Fruit fly (Drosophila melanogaster) whole organism, embryonic: ENCODE results near the gene RhoGAP18B.

ENCODE experiments used
- CG10979 ChIP-seq: fragments of 200-800 bp; sonication (Bioruptor generic); optimal IDR thresholded peaks from 2 replicates; lab custom pipeline; 2018; ENCODE audit warnings: missing biosample characterization, mild to moderate bottlenecking, missing genetic modification characterization, moderate library complexity
- CG11247 ChIP-seq: fragments of 200-800 bp; sonication (Bioruptor generic); IDR thresholded peaks from 2 replicates; pipeline ENCODE4 v1.3.6; 2022; ENCODE audit warnings: missing biosample characterization, missing genetic modification characterization
- CG12219 ChIP-seq: fragments of 200-800 bp; sonication (Bioruptor generic); optimal IDR thresholded peaks from 3 replicates; lab custom pipeline; 2018; ENCODE audit warnings: missing biosample characterization, mild to moderate bottlenecking, missing genetic modification characterization
- CG12391 ChIP-seq: fragments of 200-800 bp; sonication (Bioruptor generic); optimal IDR thresholded peaks from 3 replicates; lab custom pipeline; 2018; ENCODE audit warnings: missing biosample characterization, mild to moderate bottlenecking, missing genetic modification characterization, moderate library complexity
- CG12659 ChIP-seq: fragments of 200-800 bp; sonication (Bioruptor generic); optimal IDR thresholded peaks from 3 replicates; lab custom pipeline; 2017; ENCODE audit warnings: mild to moderate bottlenecking, missing biosample characterization, missing genetic modification reagents, missing genetic modification characterization
- CG13894 ChIP-seq: fragments of 200-800 bp; sonication (Bioruptor generic); optimal IDR thresholded peaks from 3 replicates; lab custom pipeline; 2018; ENCODE audit warnings: missing biosample characterization, mild to moderate bottlenecking, missing genetic modification characterization, moderate library complexity
- CG1647 ChIP-seq: fragments of 200-800 bp; sonication (Bioruptor generic); optimal IDR thresholded peaks from 3 replicates; lab custom pipeline; 2016; ENCODE audit warnings: missing biosample characterization, missing genetic modification characterization
- CG17328 ChIP-seq: fragments of 200-800 bp; sonication (Bioruptor generic); IDR thresholded peaks from 2 replicates; pipeline ENCODE4 v1.3.6; 2022; ENCODE audit warnings: missing biosample characterization, missing genetic modification characterization
- CG17385 ChIP-seq: fragments of 200-800 bp; sonication (Bioruptor generic); optimal IDR thresholded peaks from 3 replicates; lab custom pipeline; 2018; ENCODE audit warnings: missing biosample characterization, mild to moderate bottlenecking, missing genetic modification characterization
- CG18262 ChIP-seq: fragments of 200-800 bp; optimal IDR thresholded peaks from 3 replicates; lab custom pipeline; 2019; ENCODE audit warnings: missing biosample characterization, mild to moderate bottlenecking, missing genetic modification characterization, moderate library complexity
- CG18476 ChIP-seq: fragments of 200-800 bp; sonication (Bioruptor generic); optimal IDR thresholded peaks from 2 replicates; lab custom pipeline; 2016; ENCODE audit warnings: missing biosample characterization, mild to moderate bottlenecking, missing genetic modification characterization
- CG2129 ChIP-seq: fragments of 200-800 bp; sonication (Bioruptor generic); IDR thresholded peaks from 2 replicates; pipeline ENCODE4 v1.3.6; 2022; ENCODE audit warnings: missing biosample characterization, missing genetic modification characterization; ENCODE audit not compliant: partially characterized antibody
- CG3065 ChIP-seq: fragments of 200-800 bp; sonication (Bioruptor generic); optimal IDR thresholded peaks from 2 replicates; lab custom pipeline; 2016; ENCODE audit warnings: missing biosample characterization, missing genetic modification characterization
- CG3163 ChIP-seq: fragments of 200-800 bp; sonication (Bioruptor generic); optimal IDR thresholded peaks from 3 replicates; lab custom pipeline; 2016; ENCODE audit warnings: missing biosample characterization, missing genetic modification characterization
- CG42726 ChIP-seq: fragments of 200-800 bp; sonication (Bioruptor generic); IDR thresholded peaks from 2 replicates; pipeline ENCODE4 v1.3.6; 2022; ENCODE audit warnings: missing biosample characterization, missing genetic modification characterization; ENCODE audit not compliant: partially characterized antibody
- CG6813 ChIP-seq: fragments of 200-800 bp; sonication (Bioruptor generic); optimal IDR thresholded peaks from 2 replicates; lab custom pipeline; 2017; ENCODE audit warnings: missing biosample characterization, missing genetic modification characterization, mild to moderate bottlenecking, moderate library complexity, missing genetic modification reagents
- CG7372 ChIP-seq: fragments of 200-800 bp; sonication (Bioruptor generic); IDR thresholded peaks from 2 replicates; pipeline ENCODE4 v1.3.6; 2022; ENCODE audit warnings: missing biosample characterization, missing genetic modification characterization
- CG7786 ChIP-seq: fragments of 200-800 bp; sonication (Bioruptor generic); optimal IDR thresholded peaks from 2 replicates; lab custom pipeline; 2016; ENCODE audit warnings: missing biosample characterization, missing genetic modification characterization
- CkIIα-i1 ChIP-seq: fragments of 200-800 bp; sonication (Bioruptor generic); IDR thresholded peaks from 2 replicates; pipeline ENCODE4 v1.3.6; 2022; ENCODE audit warnings: missing biosample characterization, missing genetic modification characterization
- Dad ChIP-seq: fragments of 200-800 bp; sonication (Bioruptor generic); optimal IDR thresholded peaks from 3 replicates; lab custom pipeline; 2016; ENCODE audit warnings: missing biosample characterization, missing genetic modification characterization
- Dbx ChIP-seq: fragments of 200-800 bp; sonication (Bioruptor generic); IDR thresholded peaks from 3 replicates; pipeline ENCODE4 v1.3.6; 2022; ENCODE audit warnings: missing biosample characterization, missing genetic modification characterization
- Dfd ChIP-seq, 2 experiments: fragments of >200 bp; optimal IDR thresholded peaks; 2 replicates each; lab custom pipeline; 2017; ENCODE audit warnings: missing biosample characterization in 2 of 2, missing genetic modification characterization in 2 of 2
- Dp ChIP-seq: fragments of 200-800 bp; sonication (Bioruptor generic); optimal IDR thresholded peaks from 2 replicates; lab custom pipeline; 2018; ENCODE audit warnings: missing biosample characterization, mild to moderate bottlenecking, missing genetic modification characterization, moderate library complexity
- Elba2 ChIP-seq: fragments of 200-800 bp; sonication (Bioruptor generic); optimal IDR thresholded peaks from 3 replicates; lab custom pipeline; 2016; ENCODE audit warnings: missing biosample characterization, missing genetic modification characterization
- Fer2 ChIP-seq: fragments of 200-800 bp; sonication (Bioruptor generic); optimal IDR thresholded peaks from 2 replicates; lab custom pipeline; 2018; ENCODE audit warnings: missing biosample characterization, mild to moderate bottlenecking, missing genetic modification characterization, moderate library complexity
- H15 ChIP-seq: fragments of 200-800 bp; sonication (Bioruptor generic); IDR thresholded peaks from 3 replicates; pipeline ENCODE4 v1.3.6; 2022; ENCODE audit warnings: missing biosample characterization, missing genetic modification characterization
- HLH54F ChIP-seq: fragments of 200-800 bp; sonication (Bioruptor generic); optimal IDR thresholded peaks from 3 replicates; lab custom pipeline; 2016; ENCODE audit warnings: missing biosample characterization, missing genetic modification characterization
- Hmr ChIP-seq: fragments of 200-800 bp; sonication (Bioruptor generic); optimal IDR thresholded peaks from 3 replicates; lab custom pipeline; 2017; ENCODE audit warnings: mild to moderate bottlenecking, missing biosample characterization, missing genetic modification reagents, missing genetic modification characterization
- Hr78 ChIP-seq, 2 experiments: fragments of 200-800 bp in 1 of 2; fragments of >200 bp in 1 of 2; sonication (Bioruptor generic) in 1 of 2; optimal IDR thresholded peaks; 2 replicates each; lab custom pipeline; 2017 to 2019; ENCODE audit warnings: missing biosample characterization in 2 of 2, missing genetic modification characterization in 2 of 2, mild to moderate bottlenecking in 1 of 2, moderate library complexity in 1 of 2
- Sox100B ChIP-seq: fragments of 200-800 bp; sonication (Bioruptor generic); optimal IDR thresholded peaks from 3 replicates; lab custom pipeline; 2018; ENCODE audit warnings: missing biosample characterization, mild to moderate bottlenecking, missing genetic modification characterization
- ash1 ChIP-seq: fragments of 200-800 bp; sonication (Bioruptor generic); optimal IDR thresholded peaks from 2 replicates; lab custom pipeline; 2018; ENCODE audit warnings: missing biosample characterization, mild to moderate bottlenecking, missing genetic modification characterization
- bcd ChIP-seq: fragments of 200-800 bp; sonication (Bioruptor generic); optimal IDR thresholded peaks from 2 replicates; lab custom pipeline; 2017; ENCODE audit warnings: missing biosample characterization, mild to moderate bottlenecking, missing genetic modification characterization
- br ChIP-seq: fragments of >200 bp; optimal IDR thresholded peaks from 2 replicates; lab custom pipeline; 2017
- dpn ChIP-seq, 2 experiments: fragments of 200-800 bp; sonication (Bioruptor generic); optimal IDR thresholded peaks; 3 replicates each; lab custom pipeline; 2016; ENCODE audit warnings: missing biosample characterization in 2 of 2, missing genetic modification characterization in 2 of 2
- en ChIP-seq: fragments of 200-800 bp; sonication (Bioruptor generic); optimal IDR thresholded peaks from 2 replicates; lab custom pipeline; 2016; ENCODE audit warnings: missing biosample characterization, missing genetic modification characterization
- eve ChIP-seq, 2 experiments: fragments of >200 bp; optimal IDR thresholded peaks; 2 replicates each; lab custom pipeline; 2017; ENCODE audit warnings: missing biosample characterization in 2 of 2, missing genetic modification characterization in 2 of 2
- gsb ChIP-seq: fragments of 200-800 bp; sonication (Bioruptor generic); IDR thresholded peaks from 2 replicates; pipeline ENCODE4 v1.3.6; 2022; ENCODE audit warnings: missing biosample characterization, missing genetic modification characterization
- gsb-n ChIP-seq: fragments of 200-800 bp; sonication (Bioruptor generic); optimal IDR thresholded peaks from 3 replicates; lab custom pipeline; 2018; ENCODE audit warnings: missing biosample characterization, mild to moderate bottlenecking, missing genetic modification characterization
- ham ChIP-seq: fragments of 200-800 bp; sonication (Bioruptor generic); IDR thresholded peaks from 2 replicates; pipeline ENCODE4 v1.3.6; 2022; ENCODE audit warnings: missing biosample characterization, missing genetic modification characterization
- her ChIP-seq: fragments of 200-800 bp; sonication (Bioruptor generic); optimal IDR thresholded peaks from 2 replicates; lab custom pipeline; 2016; ENCODE audit warnings: missing biosample characterization, missing genetic modification characterization
- kah ChIP-seq: fragments of 200-800 bp; sonication (Bioruptor generic); optimal IDR thresholded peaks from 2 replicates; lab custom pipeline; 2018; ENCODE audit warnings: missing biosample characterization, mild to moderate bottlenecking, missing genetic modification characterization
- pnt ChIP-seq: fragments of 200-800 bp; sonication (Bioruptor generic); optimal IDR thresholded peaks from 3 replicates; lab custom pipeline; 2016; ENCODE audit warnings: missing biosample characterization, missing genetic modification characterization
- pum ChIP-seq: fragments of 200-800 bp; sonication (Bioruptor generic); optimal IDR thresholded peaks from 2 replicates; lab custom pipeline; 2016; ENCODE audit warnings: missing biosample characterization, missing genetic modification characterization
- row ChIP-seq: fragments of 200-800 bp; sonication (Bioruptor generic); IDR thresholded peaks from 3 replicates; pipeline ENCODE4 v1.3.6; 2022; ENCODE audit warnings: missing biosample characterization, missing genetic modification characterization
- so ChIP-seq: fragments of 200-800 bp; sonication (Bioruptor generic); IDR thresholded peaks from 3 replicates; pipeline ENCODE4 v1.3.6; 2022; ENCODE audit warnings: missing biosample characterization, missing genetic modification characterization
- sqz ChIP-seq: fragments of 200-800 bp; sonication (Bioruptor generic); optimal IDR thresholded peaks from 3 replicates; lab custom pipeline; 2018; ENCODE audit warnings: missing biosample characterization, mild to moderate bottlenecking, missing genetic modification characterization
- tna ChIP-seq: fragments of 200-800 bp; sonication (Bioruptor generic); IDR thresholded peaks from 2 replicates; pipeline ENCODE4 v1.3.6; 2022; ENCODE audit warnings: missing biosample characterization, missing genetic modification characterization; ENCODE audit not compliant: partially characterized antibody
- tx ChIP-seq: fragments of 200-800 bp; sonication (Bioruptor generic); optimal IDR thresholded peaks from 2 replicates; lab custom pipeline; 2016; ENCODE audit warnings: missing biosample characterization, missing genetic modification characterization
- vfl ChIP-seq: fragments of 200-800 bp; sonication (Bioruptor generic); optimal IDR thresholded peaks from 2 replicates; lab custom pipeline; 2016; ENCODE audit warnings: missing biosample characterization, missing genetic modification characterization
- zen2 ChIP-seq: fragments of 200-800 bp; sonication (Bioruptor generic); IDR thresholded peaks from 3 replicates; pipeline ENCODE4 v1.3.6; 2022; ENCODE audit warnings: missing biosample characterization, missing genetic modification characterization; ENCODE audit not compliant: partially characterized antibody

RhoGAP18B gene

dm6 chrX:19179696-19180255 lies 12.9 kb upstream of the RhoGAP18B start, which contains the start of the genes CG7556 and CG7453 (continued):
- TF ChIP-seq ash1 (GFP tag; lab: Kevin White, UChicago) (no peak), CG2129 (GFP tag; lab: Robert Waterston, UW) (no peak), CG13894 (tag; lab: Kevin White, UChicago) (no peak), Fer2 (tag; lab: Kevin White, UChicago) (peak; percentile 55), Dad (GFP tag; lab: Kevin White, UChicago) (peak; percentile 19), tx (GFP tag; lab: Kevin White, UChicago) (peak; percentile 82), CG17328 (0 out of 2 replicates have a peak, but pooled peaks have one; percentile 27), CG11247 (peak; percentile 49; the same call in 1 of the 2 replicates), CG7372 (GFP tag; lab: Robert Waterston, UW) (0 out of 2 replicates have a peak, but pooled peaks have one; percentile 21), eve (GFP tag; optimal IDR thresholded peaks at IDR 0.05; lab: Kevin White, UChicago) (no peak), zen2 (GFP tag; lab: Robert Waterston, UW) (no peak), Dfd (GFP tag; optimal IDR thresholded peaks at IDR 0.05; lab: Kevin White, UChicago) (no peak), CG3065 (GFP tag; lab: Kevin White, UChicago) (peak; percentile 56), tna (no peak), gsb-n (tag; lab: Kevin White, UChicago) (peak; percentile 57), Hmr (GFP tag; lab: Kevin White, UChicago) (peak; percentile 71), br (lab: Kevin White, UChicago) (no peak), vfl (GFP tag; lab: Kevin White, UChicago) (peak; percentile 53), gsb (no peak), row (GFP tag; lab: Robert Waterston, UW) (peak; percentile 83), CkIIα-i1 (GFP tag; lab: Robert Waterston, UW) (no peak), CG17385 (GFP tag; lab: Kevin White, UChicago) (peak; percentile 63), CG18262 (tag; lab: Kevin White, UChicago) (peak; percentile 77), her (GFP tag; lab: Kevin White, UChicago) (peak; percentile 40), pnt (GFP tag; lab: Kevin White, UChicago) (peak; percentile 67), CG12659 (peak; percentile 78), CG3163 (GFP tag; lab: Kevin White, UChicago) (peak; percentile 46), bcd (GFP tag; lab: Kevin White, UChicago) (peak; percentile 76), CG18476 (GFP tag; lab: Kevin White, UChicago) (peak; percentile 79), so (GFP tag; lab: Robert Waterston, UW) (0 out of 3 replicates have a peak, but pooled peaks have one; percentile 29), Sox100B (GFP tag; lab: Kevin White, UChicago) (peak; percentile 77), kah (GFP tag; lab: Kevin White, UChicago) (no peak), sqz (GFP tag; lab: Kevin White, UChicago) (no peak), dpn (GFP tag; optimal IDR thresholded peaks at IDR 0.05; lab: Kevin White, UChicago) (peak; percentile 74 to 76), CG12391 (peak; percentile 89), CG12219 (GFP tag; lab: Kevin White, UChicago) (peak; percentile 47), H15 (GFP tag; lab: Robert Waterston, UW) (peak; percentile 38; the same call in 1 of the 3 replicates), ham (GFP tag; lab: Robert Waterston, UW) (no peak), Dp (GFP tag; lab: Kevin White, UChicago) (peak; percentile 14), Elba2 (GFP tag; lab: Kevin White, UChicago) (no peak), CG1647 (GFP tag; lab: Kevin White, UChicago) (peak; percentile 48), CG10979 (tag; lab: Kevin White, UChicago) (peak; percentile 66), CG42726 (GFP tag; lab: Robert Waterston, UW) (no peak), Hr78 (GFP tag; optimal IDR thresholded peaks at IDR 0.05; lab: Kevin White, UChicago) (no peak), en (GFP tag; lab: Kevin White, UChicago) (peak; percentile 4), CG6813 (GFP tag; lab: Kevin White, UChicago) (no peak), Dbx (GFP tag; lab: Robert Waterston, UW) (peak; percentile 47; the same call in 2 of the 3 replicates), pum (peak; percentile 72), CG7786 (GFP tag; lab: Kevin White, UChicago) (peak; percentile 63), HLH54F (GFP tag; lab: Kevin White, UChicago) (peak; percentile 78)
